Fruit fly (Drosophila melanogaster) whole organism, embryonic: ENCODE data around the gene gammaTub37C.

Experiments
- CG12942 ChIP-seq: fragments of 200-800 bp; sonication (Bioruptor generic); optimal IDR thresholded peaks from 3 replicates; lab custom pipeline; 2016; ENCODE audit warnings: missing biosample characterization, missing genetic modification characterization
- CG13287 ChIP-seq: fragments of 200-800 bp; sonication (Bioruptor generic); IDR thresholded peaks from 2 replicates; pipeline ENCODE4 v1.3.6; 2022; ENCODE audit warnings: missing biosample characterization, missing genetic modification characterization; ENCODE audit not compliant: partially characterized antibody
- CG13424 ChIP-seq: fragments of 200-800 bp; sonication (Bioruptor generic); optimal IDR thresholded peaks from 2 replicates; lab custom pipeline; 2019; ENCODE audit warnings: missing biosample characterization, mild to moderate bottlenecking, missing genetic modification characterization, moderate library complexity
- CG13624 ChIP-seq: fragments of 200-800 bp; sonication (Bioruptor generic); optimal IDR thresholded peaks from 2 replicates; lab custom pipeline; 2016; ENCODE audit warnings: missing biosample characterization, missing genetic modification characterization
- CG14050 ChIP-seq: fragments of 200-800 bp; sonication (Bioruptor generic); IDR thresholded peaks from 3 replicates; pipeline ENCODE4 v1.3.6; 2022; ENCODE audit warnings: missing biosample characterization, missing genetic modification characterization
- CG1602 ChIP-seq: fragments of 200-800 bp; sonication (Bioruptor generic); optimal IDR thresholded peaks from 3 replicates; lab custom pipeline; 2016; ENCODE audit warnings: missing biosample characterization, missing genetic modification characterization
- CG17328 ChIP-seq: fragments of 200-800 bp; sonication (Bioruptor generic); IDR thresholded peaks from 2 replicates; pipeline ENCODE4 v1.3.6; 2022; ENCODE audit warnings: missing biosample characterization, missing genetic modification characterization
- CG17359 ChIP-seq: fragments of 200-800 bp; sonication (Bioruptor generic); optimal IDR thresholded peaks from 3 replicates; lab custom pipeline; 2018; ENCODE audit warnings: missing biosample characterization, mild to moderate bottlenecking, missing genetic modification characterization, moderate library complexity
- CG17829 ChIP-seq: fragments of 200-800 bp; optimal IDR thresholded peaks from 2 replicates; lab custom pipeline; 2019; ENCODE audit warnings: missing biosample characterization, mild to moderate bottlenecking, missing genetic modification characterization, moderate library complexity
- CG1832 ChIP-seq: fragments of 200-800 bp; sonication (Bioruptor generic); optimal IDR thresholded peaks from 2 replicates; lab custom pipeline; 2017; ENCODE audit warnings: missing biosample characterization, mild to moderate bottlenecking, missing genetic modification characterization, inconsistent platforms
- CG18764 ChIP-seq: fragments of 200-800 bp; sonication (Bioruptor generic); optimal IDR thresholded peaks from 3 replicates; lab custom pipeline; 2016; ENCODE audit warnings: missing biosample characterization, missing genetic modification characterization
- CG2678 ChIP-seq: fragments of 200-800 bp; sonication (Bioruptor generic); optimal IDR thresholded peaks from 3 replicates; lab custom pipeline; 2019; ENCODE audit warnings: missing biosample characterization, mild to moderate bottlenecking, missing genetic modification characterization, moderate library complexity
- CG31224 ChIP-seq: fragments of 200-800 bp; sonication (Bioruptor generic); IDR thresholded peaks from 2 replicates; pipeline ENCODE4 v1.3.6; 2022; ENCODE audit warnings: missing biosample characterization, missing genetic modification characterization
- CG31388 ChIP-seq: fragments of 200-800 bp; sonication (Bioruptor generic); optimal IDR thresholded peaks from 2 replicates; lab custom pipeline; 2016; ENCODE audit warnings: missing biosample characterization, missing genetic modification characterization
- CG33557 ChIP-seq: fragments of 200-800 bp; sonication (Bioruptor generic); optimal IDR thresholded peaks from 2 replicates; lab custom pipeline; 2019; ENCODE audit warnings: missing biosample characterization, mild to moderate bottlenecking, missing genetic modification characterization, moderate library complexity
- CG3838 ChIP-seq: fragments of 200-800 bp; sonication (Bioruptor generic); optimal IDR thresholded peaks from 3 replicates; lab custom pipeline; 2016; ENCODE audit warnings: missing biosample characterization, missing genetic modification characterization
- CG3995 ChIP-seq: fragments of 200-800 bp; sonication (Bioruptor generic); optimal IDR thresholded peaks from 3 replicates; lab custom pipeline; 2016; ENCODE audit warnings: missing biosample characterization, missing genetic modification characterization
- CG4617 ChIP-seq: fragments of 200-800 bp; sonication (Bioruptor generic); optimal IDR thresholded peaks from 3 replicates; lab custom pipeline; 2016; ENCODE audit warnings: missing biosample characterization, missing genetic modification characterization, borderline replicate concordance
- CG6791 ChIP-seq: fragments of 200-800 bp; sonication (Bioruptor generic); IDR thresholded peaks from 3 replicates; pipeline ENCODE4 v1.3.6; 2022; ENCODE audit warnings: missing biosample characterization, missing genetic modification characterization; ENCODE audit not compliant: partially characterized antibody
- CG7556 ChIP-seq: fragments of 200-800 bp; sonication (Bioruptor generic); optimal IDR thresholded peaks from 2 replicates; lab custom pipeline; 2017; ENCODE audit warnings: missing biosample characterization, mild to moderate bottlenecking, missing genetic modification characterization
- Camta ChIP-seq: fragments of 200-800 bp; sonication (Bioruptor generic); optimal IDR thresholded peaks from 2 replicates; lab custom pipeline; 2016; ENCODE audit warnings: missing biosample characterization, missing genetic modification characterization
- Chrac-16 ChIP-seq: fragments of 200-800 bp; sonication (Bioruptor generic); optimal IDR thresholded peaks from 3 replicates; lab custom pipeline; 2016; ENCODE audit warnings: missing biosample characterization, missing genetic modification characterization
- Dll ChIP-seq: fragments of 200-800 bp; sonication (Bioruptor generic); IDR thresholded peaks from 4 replicates; pipeline ENCODE4 v1.3.6; 2022; ENCODE audit warnings: missing biosample characterization, missing genetic modification characterization; ENCODE audit not compliant: partially characterized antibody
- Elba2 ChIP-seq: fragments of 200-800 bp; sonication (Bioruptor generic); optimal IDR thresholded peaks from 3 replicates; lab custom pipeline; 2016; ENCODE audit warnings: missing biosample characterization, missing genetic modification characterization
- HLHmδ ChIP-seq: fragments of 200-800 bp; sonication (Bioruptor generic); optimal IDR thresholded peaks from 2 replicates; lab custom pipeline; 2018; ENCODE audit warnings: missing biosample characterization, mild to moderate bottlenecking, missing genetic modification characterization, moderate library complexity
- MBD-R2 ChIP-seq: fragments of 200-800 bp; sonication (Bioruptor generic); IDR thresholded peaks from 2 replicates; pipeline ENCODE4 v1.3.6; 2022; ENCODE audit warnings: missing biosample characterization, missing genetic modification characterization
- Rx ChIP-seq: fragments of 200-800 bp; sonication (Bioruptor generic); IDR thresholded peaks from 2 replicates; pipeline ENCODE4 v1.3.6; 2022; ENCODE audit warnings: missing biosample characterization, missing genetic modification characterization
- Sin3A ChIP-seq: fragments of >200 bp; optimal IDR thresholded peaks from 2 replicates; lab custom pipeline; 2018
- Six4 ChIP-seq: fragments of 200-800 bp; sonication (Bioruptor generic); optimal IDR thresholded peaks from 2 replicates; lab custom pipeline; 2016; ENCODE audit warnings: missing biosample characterization, missing genetic modification characterization
- Usf ChIP-seq: fragments of 200-800 bp; sonication (Bioruptor generic); optimal IDR thresholded peaks from 2 replicates; lab custom pipeline; 2017; ENCODE audit warnings: missing genotype, missing biosample characterization, missing genetic modification characterization
- Vsx1 ChIP-seq: fragments of 200-800 bp; sonication (Bioruptor generic); optimal IDR thresholded peaks from 2 replicates; lab custom pipeline; 2017; ENCODE audit warnings: missing biosample characterization, mild to moderate bottlenecking, missing genetic modification characterization, missing genetic modification reagents
- aop ChIP-seq: fragments of 200-800 bp; sonication (Bioruptor generic); IDR thresholded peaks from 2 replicates; pipeline ENCODE4 v1.3.6; 2022; ENCODE audit warnings: missing biosample characterization, missing genetic modification characterization
- ato ChIP-seq: fragments of 200-800 bp; sonication (Bioruptor generic); IDR thresholded peaks from 2 replicates; pipeline ENCODE4 v1.3.6; 2022; ENCODE audit warnings: missing biosample characterization, missing genetic modification characterization; ENCODE audit not compliant: partially characterized antibody
- cas ChIP-seq: fragments of 200-800 bp; sonication (Bioruptor generic); IDR thresholded peaks from 2 replicates; pipeline ENCODE4 v1.3.6; 2022; ENCODE audit warnings: missing biosample characterization, missing genetic modification characterization
- chinmo ChIP-seq: fragments of 200-800 bp; sonication (Bioruptor generic); IDR thresholded peaks from 4 replicates; pipeline ENCODE4 v1.3.6; 2022; ENCODE audit warnings: missing biosample characterization, missing genetic modification characterization; ENCODE audit not compliant: partially characterized antibody
- crp ChIP-seq, 2 experiments: fragments of 200-800 bp; sonication (Bioruptor generic); optimal IDR thresholded peaks; 2 replicates in 1 of 2; 3 replicates in 1 of 2; lab custom pipeline; 2017; ENCODE audit warnings: missing biosample characterization in 2 of 2, missing genetic modification characterization in 2 of 2, mild to moderate bottlenecking in 1 of 2, moderate library complexity in 1 of 2
- cwo ChIP-seq: fragments of 200-800 bp; sonication (Bioruptor generic); optimal IDR thresholded peaks from 3 replicates; lab custom pipeline; 2017; ENCODE audit warnings: missing biosample characterization, missing genetic modification characterization, mild to moderate bottlenecking, moderate library complexity, missing genetic modification reagents
- disco-r ChIP-seq: fragments of 200-800 bp; sonication (Bioruptor generic); optimal IDR thresholded peaks from 2 replicates; lab custom pipeline; 2016; ENCODE audit warnings: missing biosample characterization, missing genetic modification characterization
- eyg ChIP-seq: fragments of 200-800 bp; sonication (Bioruptor generic); optimal IDR thresholded peaks from 3 replicates; lab custom pipeline; 2016; ENCODE audit warnings: missing biosample characterization, missing genetic modification characterization
- gce ChIP-seq: fragments of 200-800 bp; sonication (Bioruptor generic); IDR thresholded peaks from 3 replicates; pipeline ENCODE4 v1.3.6; 2022; ENCODE audit warnings: missing biosample characterization, missing genetic modification characterization
- gcm2 ChIP-seq: fragments of 200-800 bp; sonication (Bioruptor generic); optimal IDR thresholded peaks from 2 replicates; lab custom pipeline; 2016; ENCODE audit warnings: missing biosample characterization, missing genetic modification characterization
- gem ChIP-seq: fragments of 200-800 bp; sonication (Bioruptor generic); optimal IDR thresholded peaks from 2 replicates; lab custom pipeline; 2019; ENCODE audit warnings: missing biosample characterization, mild to moderate bottlenecking, missing genetic modification characterization, moderate library complexity
- grau ChIP-seq: fragments of 200-800 bp; optimal IDR thresholded peaks from 3 replicates; lab custom pipeline; 2019; ENCODE audit warnings: missing biosample characterization, mild to moderate bottlenecking, missing genetic modification characterization, moderate library complexity
- hth ChIP-seq: fragments of >200 bp; optimal IDR thresholded peaks from 2 replicates; lab custom pipeline; 2017; ENCODE audit warnings: inconsistent platforms
- nmo ChIP-seq: fragments of 200-800 bp; sonication (Bioruptor generic); optimal IDR thresholded peaks from 2 replicates; lab custom pipeline; 2018; ENCODE audit warnings: missing biosample characterization, mild to moderate bottlenecking, missing genetic modification characterization, moderate library complexity
- onecut ChIP-seq: fragments of 200-800 bp; sonication (Bioruptor generic); IDR thresholded peaks from 2 replicates; pipeline ENCODE4 v1.3.6; 2022; ENCODE audit warnings: missing biosample characterization, missing genetic modification characterization
- repo ChIP-seq: fragments of 200-800 bp; sonication (Bioruptor generic); optimal IDR thresholded peaks from 2 replicates; lab custom pipeline; 2016; ENCODE audit warnings: missing biosample characterization, missing genetic modification characterization
- rib ChIP-seq: fragments of 200-800 bp; sonication (Bioruptor generic); IDR thresholded peaks from 2 replicates; pipeline ENCODE4 v1.3.6; 2022; ENCODE audit warnings: missing biosample characterization, missing genetic modification characterization
- salm ChIP-seq: fragments of 200-800 bp; sonication (Bioruptor generic); optimal IDR thresholded peaks from 2 replicates; lab custom pipeline; 2018; ENCODE audit warnings: missing biosample characterization, mild to moderate bottlenecking, missing genetic modification characterization
- sna ChIP-seq: fragments of 200-800 bp; sonication (Bioruptor generic); IDR thresholded peaks from 2 replicates; pipeline ENCODE4 v1.3.6; 2022; ENCODE audit warnings: missing biosample characterization, missing genetic modification characterization; ENCODE audit not compliant: partially characterized antibody
- unc-4 ChIP-seq: fragments of 200-800 bp; sonication (Bioruptor generic); IDR thresholded peaks from 2 replicates; pipeline ENCODE4 v1.3.6; 2022; ENCODE audit warnings: missing biosample characterization, missing genetic modification characterization; ENCODE audit not compliant: partially characterized antibody
- vvl ChIP-seq: fragments of 200-800 bp; sonication (Bioruptor generic); IDR thresholded peaks from 2 replicates; pipeline ENCODE4 v1.3.6; 2022; ENCODE audit warnings: missing biosample characterization, missing genetic modification characterization

Gene gammaTub37C

dm6 chr2L:19193703-19194102 lies 8.2 kb upstream of the gammaTub37C start (continued):
- TF ChIP-seq Dll (no peak), rib (GFP tag; lab: Robert Waterston, UW) (no peak), CG13424 (tag; lab: Kevin White, UChicago) (no peak), Camta (GFP tag; lab: Kevin White, UChicago) (no peak), Usf (GFP tag; lab: Kevin White, UChicago) (no peak), unc-4 (GFP tag; lab: Robert Waterston, UW) (no peak), repo (GFP tag; lab: Kevin White, UChicago) (no peak), Six4 (peak; percentile 11), CG17359 (tag; lab: Kevin White, UChicago) (peak; percentile 15), hth (no peak), CG33557 (GFP tag; lab: Kevin White, UChicago) (no peak), Elba2 (GFP tag; lab: Kevin White, UChicago) (no peak), vvl (GFP tag; lab: Robert Waterston, UW) (peak; percentile 41; the same call in 1 of the 2 replicates), CG4617 (GFP tag; lab: Kevin White, UChicago) (no peak), Vsx1 (no peak), Sin3A (lab: Kevin White, UChicago) (no peak), disco-r (GFP tag; lab: Kevin White, UChicago) (no peak), eyg (GFP tag; lab: Kevin White, UChicago) (no peak), chinmo (GFP tag; lab: Robert Waterston, UW) (no peak), CG18764 (GFP tag; lab: Kevin White, UChicago) (no peak), sna (GFP tag; lab: Robert Waterston, UW) (no peak), CG1832 (no peak), HLHmδ (no peak), CG13287 (no peak), CG2678 (tag; lab: Kevin White, UChicago) (no peak), ato (no peak), grau (tag; lab: Kevin White, UChicago) (no peak), CG6791 (no peak), CG3995 (GFP tag; lab: Kevin White, UChicago) (no peak), salm (no peak), gem (peak; percentile 16), MBD-R2 (GFP tag; lab: Robert Waterston, UW) (no peak), CG1602 (GFP tag; lab: Kevin White, UChicago) (no peak), CG31388 (GFP tag; lab: Kevin White, UChicago) (no peak), cas (no peak), CG13624 (GFP tag; lab: Kevin White, UChicago) (no peak), Rx (GFP tag; lab: Robert Waterston, UW) (no peak), crp (GFP tag; optimal IDR thresholded peaks at IDR 0.05; lab: Kevin White, UChicago) (no peak), gce (GFP tag; lab: Robert Waterston, UW) (no peak), cwo (GFP tag; lab: Kevin White, UChicago) (no peak), onecut (no peak), CG17829 (tag; lab: Kevin White, UChicago) (no peak), nmo (no peak), CG17328 (no peak), aop (GFP tag; lab: Robert Waterston, UW) (no peak), CG7556 (GFP tag; lab: Kevin White, UChicago) (no peak), CG31224 (GFP tag; lab: Robert Waterston, UW) (no peak), CG12942 (no peak), gcm2 (GFP tag; lab: Kevin White, UChicago) (no peak), Chrac-16 (GFP tag; lab: Kevin White, UChicago) (no peak), CG14050 (GFP tag; lab: Robert Waterston, UW) (no peak), CG3838 (no peak)
